Fruit fly (Drosophila melanogaster) whole organism, embryonic: ENCODE measurements around the gene Claspin.
A peak's percentile ranks its signal among the peaks of the same experiment; 100 is the strongest.

Experiments used
- C15 ChIP-seq: fragments of 200-800 bp; sonication (Bioruptor generic); IDR thresholded peaks from 3 replicates; pipeline ENCODE4 v1.3.6; 2022; ENCODE audit warnings: missing biosample characterization, missing genetic modification characterization
- CG11085 ChIP-seq: fragments of 200-800 bp; sonication (Bioruptor generic); IDR thresholded peaks from 2 replicates; pipeline ENCODE4 v1.3.6; 2022; ENCODE audit warnings: missing biosample characterization, missing genetic modification characterization
- CG11398 ChIP-seq: fragments of 200-800 bp; sonication (Bioruptor generic); optimal IDR thresholded peaks from 2 replicates; lab custom pipeline; 2016; ENCODE audit warnings: missing biosample characterization, missing genetic modification characterization
- CG12659 ChIP-seq: fragments of 200-800 bp; sonication (Bioruptor generic); optimal IDR thresholded peaks from 3 replicates; lab custom pipeline; 2017; ENCODE audit warnings: mild to moderate bottlenecking, missing biosample characterization, missing genetic modification reagents, missing genetic modification characterization
- CG12744 ChIP-seq: fragments of 200-800 bp; sonication (Bioruptor generic); optimal IDR thresholded peaks from 2 replicates; lab custom pipeline; 2016; ENCODE audit warnings: missing biosample characterization, missing genetic modification characterization
- CG12942 ChIP-seq: fragments of 200-800 bp; sonication (Bioruptor generic); optimal IDR thresholded peaks from 3 replicates; lab custom pipeline; 2016; ENCODE audit warnings: missing biosample characterization, missing genetic modification characterization
- CG13424 ChIP-seq: fragments of 200-800 bp; sonication (Bioruptor generic); optimal IDR thresholded peaks from 2 replicates; lab custom pipeline; 2019; ENCODE audit warnings: missing biosample characterization, mild to moderate bottlenecking, missing genetic modification characterization, moderate library complexity
- CG13894 ChIP-seq: fragments of 200-800 bp; sonication (Bioruptor generic); optimal IDR thresholded peaks from 3 replicates; lab custom pipeline; 2018; ENCODE audit warnings: missing biosample characterization, mild to moderate bottlenecking, missing genetic modification characterization, moderate library complexity
- CG14710 ChIP-seq: fragments of 200-800 bp; sonication (Bioruptor generic); optimal IDR thresholded peaks from 3 replicates; lab custom pipeline; 2019; ENCODE audit warnings: missing biosample characterization, mild to moderate bottlenecking, missing genetic modification characterization, moderate library complexity
- CG16813 ChIP-seq: fragments of 200-800 bp; sonication (Bioruptor generic); IDR thresholded peaks from 3 replicates; pipeline ENCODE4 v1.3.6; 2022; ENCODE audit warnings: missing biosample characterization, missing genetic modification characterization; ENCODE audit not compliant: partially characterized antibody
- CG1792 ChIP-seq: fragments of 200-800 bp; sonication (Bioruptor generic); optimal IDR thresholded peaks from 2 replicates; lab custom pipeline; 2016; ENCODE audit warnings: missing biosample characterization, missing genetic modification characterization
- CG2202 ChIP-seq: fragments of 200-800 bp; sonication (Bioruptor generic); optimal IDR thresholded peaks from 2 replicates; lab custom pipeline; 2018; ENCODE audit warnings: missing biosample characterization, mild to moderate bottlenecking, missing genetic modification characterization
- CG2712 ChIP-seq: fragments of 200-800 bp; optimal IDR thresholded peaks from 3 replicates; lab custom pipeline; 2019; ENCODE audit warnings: missing biosample characterization, mild to moderate bottlenecking, missing genetic modification characterization, moderate library complexity
- CG3838 ChIP-seq: fragments of 200-800 bp; sonication (Bioruptor generic); optimal IDR thresholded peaks from 3 replicates; lab custom pipeline; 2016; ENCODE audit warnings: missing biosample characterization, missing genetic modification characterization
- CG6272 ChIP-seq: fragments of 200-800 bp; sonication (Bioruptor generic); IDR thresholded peaks from 2 replicates; pipeline ENCODE4 v1.3.6; 2022; ENCODE audit warnings: missing biosample characterization, missing genetic modification characterization
- CG9727 ChIP-seq: fragments of 200-800 bp; sonication (Bioruptor generic); optimal IDR thresholded peaks from 3 replicates; lab custom pipeline; 2017; ENCODE audit warnings: missing biosample characterization, mild to moderate bottlenecking, missing genetic modification characterization
- CG9817 ChIP-seq: fragments of 200-800 bp; sonication (Bioruptor generic); optimal IDR thresholded peaks from 2 replicates; lab custom pipeline; 2018; ENCODE audit warnings: missing biosample characterization, mild to moderate bottlenecking, missing genetic modification characterization, moderate library complexity
- CHES-1-like ChIP-seq: fragments of 200-800 bp; sonication (Bioruptor generic); optimal IDR thresholded peaks from 2 replicates; lab custom pipeline; 2016; ENCODE audit warnings: missing biosample characterization, missing genetic modification characterization
- D19A ChIP-seq: fragments of 200-800 bp; optimal IDR thresholded peaks from 3 replicates; lab custom pipeline; 2019; ENCODE audit warnings: missing biosample characterization, mild to moderate bottlenecking, missing genetic modification characterization, moderate library complexity
- Fer1 ChIP-seq: fragments of 200-800 bp; sonication (Bioruptor generic); optimal IDR thresholded peaks from 2 replicates; lab custom pipeline; 2017; ENCODE audit warnings: missing biosample characterization, mild to moderate bottlenecking, missing genetic modification characterization
- HLH54F ChIP-seq: fragments of 200-800 bp; sonication (Bioruptor generic); optimal IDR thresholded peaks from 3 replicates; lab custom pipeline; 2016; ENCODE audit warnings: missing biosample characterization, missing genetic modification characterization
- Hr78 ChIP-seq, 2 experiments: fragments of 200-800 bp in 1 of 2; fragments of >200 bp in 1 of 2; sonication (Bioruptor generic) in 1 of 2; optimal IDR thresholded peaks; 2 replicates each; lab custom pipeline; 2017 to 2019; ENCODE audit warnings: missing biosample characterization in 2 of 2, missing genetic modification characterization in 2 of 2, mild to moderate bottlenecking in 1 of 2, moderate library complexity in 1 of 2
- Hsf ChIP-seq: fragments of 200-800 bp; sonication (Bioruptor generic); optimal IDR thresholded peaks from 3 replicates; lab custom pipeline; 2016; ENCODE audit warnings: missing biosample characterization, missing genetic modification characterization
- Lpt ChIP-seq: fragments of >200 bp; optimal IDR thresholded peaks from 2 replicates; lab custom pipeline; 2018; ENCODE audit warnings: missing biosample characterization, missing genetic modification characterization
- Med ChIP-seq: fragments of 200-800 bp; sonication (Bioruptor generic); peaks from one replicate; lab custom pipeline; 2016; ENCODE audit warnings: missing biosample characterization, missing genetic modification characterization, mild to moderate bottlenecking, inconsistent platforms, moderate library complexity
- Mes4 ChIP-seq: fragments of 200-800 bp; sonication (Bioruptor generic); optimal IDR thresholded peaks from 2 replicates; lab custom pipeline; 2016; ENCODE audit warnings: missing biosample characterization, missing genetic modification characterization
- Nf-YC ChIP-seq: fragments of 200-800 bp; optimal IDR thresholded peaks from 3 replicates; lab custom pipeline; 2019; ENCODE audit warnings: missing biosample characterization, mild to moderate bottlenecking, missing genetic modification characterization, moderate library complexity
- Opbp ChIP-seq: fragments of 200-800 bp; sonication (Bioruptor generic); IDR thresholded peaks from 3 replicates; pipeline ENCODE4 v1.3.6; 2022; ENCODE audit warnings: missing biosample characterization, missing genetic modification characterization; ENCODE audit not compliant: partially characterized antibody
- PHDP ChIP-seq: fragments of 200-800 bp; sonication (Bioruptor generic); optimal IDR thresholded peaks from 3 replicates; lab custom pipeline; 2018; ENCODE audit warnings: missing biosample characterization, mild to moderate bottlenecking, missing genetic modification characterization, moderate library complexity
- Taf1 ChIP-seq: fragments of 200-800 bp; sonication (Bioruptor generic); IDR thresholded peaks from 2 replicates; pipeline ENCODE4 v1.3.6; 2022; ENCODE audit warnings: missing biosample characterization, missing genetic modification characterization
- al ChIP-seq: fragments of 200-800 bp; sonication (Bioruptor generic); IDR thresholded peaks from 2 replicates; pipeline ENCODE4 v1.3.6; 2022; ENCODE audit warnings: missing biosample characterization, missing genetic modification characterization
- aop ChIP-seq: fragments of 200-800 bp; sonication (Bioruptor generic); IDR thresholded peaks from 2 replicates; pipeline ENCODE4 v1.3.6; 2022; ENCODE audit warnings: missing biosample characterization, missing genetic modification characterization
- dm ChIP-seq: fragments of 200-800 bp; sonication (Bioruptor generic); optimal IDR thresholded peaks from 3 replicates; lab custom pipeline; 2016; ENCODE audit warnings: missing biosample characterization, missing genetic modification characterization
- dmrt99B ChIP-seq: fragments of 200-800 bp; sonication (Bioruptor generic); optimal IDR thresholded peaks from 2 replicates; lab custom pipeline; 2018; ENCODE audit warnings: missing biosample characterization, mild to moderate bottlenecking, missing genetic modification characterization, moderate library complexity
- dpn ChIP-seq, 2 experiments: fragments of 200-800 bp; sonication (Bioruptor generic); optimal IDR thresholded peaks; 3 replicates each; lab custom pipeline; 2016; ENCODE audit warnings: missing biosample characterization in 2 of 2, missing genetic modification characterization in 2 of 2
- fd3F ChIP-seq: fragments of 200-800 bp; sonication (Bioruptor generic); optimal IDR thresholded peaks from 2 replicates; lab custom pipeline; 2018; ENCODE audit warnings: missing biosample characterization, mild to moderate bottlenecking, missing genetic modification characterization, moderate library complexity
- fd96Cb ChIP-seq: fragments of 200-800 bp; sonication (Bioruptor generic); optimal IDR thresholded peaks from 2 replicates; lab custom pipeline; 2018; ENCODE audit warnings: missing biosample characterization, mild to moderate bottlenecking, missing genetic modification characterization, moderate library complexity
- gro ChIP-seq: fragments of 200-800 bp; sonication (Bioruptor generic); optimal IDR thresholded peaks from 2 replicates; lab custom pipeline; 2016; ENCODE audit warnings: missing biosample characterization, missing genetic modification characterization
- gsb ChIP-seq: fragments of 200-800 bp; sonication (Bioruptor generic); IDR thresholded peaks from 2 replicates; pipeline ENCODE4 v1.3.6; 2022; ENCODE audit warnings: missing biosample characterization, missing genetic modification characterization
- hkb ChIP-seq, 2 experiments: fragments of 200-800 bp in 1 of 2; fragments of >200 bp in 1 of 2; sonication (Bioruptor generic) in 1 of 2; IDR thresholded peaks in 1 of 2; optimal IDR thresholded peaks in 1 of 2; 2 replicates each; pipeline versions ENCODE4 v1.3.6 to Lab custom; 2017 to 2022; ENCODE audit warnings: missing biosample characterization in 1 of 2, missing genetic modification characterization in 1 of 2
- kay ChIP-seq: fragments of 200-800 bp; sonication (Bioruptor generic); optimal IDR thresholded peaks from 2 replicates; lab custom pipeline; 2016; ENCODE audit warnings: missing biosample characterization, missing genetic modification characterization
- lbe ChIP-seq: fragments of 200-800 bp; sonication (Bioruptor generic); optimal IDR thresholded peaks from 2 replicates; lab custom pipeline; 2016; ENCODE audit warnings: missing biosample characterization, mild to moderate bottlenecking, missing genetic modification characterization
- psq ChIP-seq: fragments of 200-800 bp; sonication (Bioruptor generic); optimal IDR thresholded peaks from 2 replicates; lab custom pipeline; 2017; ENCODE audit warnings: missing biosample characterization, missing genetic modification characterization
- pzg ChIP-seq: fragments of 200-800 bp; sonication (Bioruptor generic); optimal IDR thresholded peaks from 3 replicates; lab custom pipeline; 2018; ENCODE audit warnings: missing biosample characterization, mild to moderate bottlenecking, missing genetic modification characterization, moderate library complexity
- run ChIP-seq: fragments of 200-800 bp; sonication (Bioruptor generic); optimal IDR thresholded peaks from 3 replicates; lab custom pipeline; 2018; ENCODE audit warnings: missing biosample characterization, mild to moderate bottlenecking, missing genetic modification characterization
- sim ChIP-seq: fragments of 200-800 bp; sonication (Bioruptor generic); IDR thresholded peaks from 2 replicates; pipeline ENCODE4 v1.3.6; 2022; ENCODE audit warnings: missing biosample characterization, missing genetic modification characterization
- slp2 ChIP-seq: fragments of 200-800 bp; sonication (Bioruptor generic); optimal IDR thresholded peaks from 2 replicates; lab custom pipeline; 2016; ENCODE audit warnings: missing biosample characterization, missing genetic modification characterization
- tna ChIP-seq: fragments of 200-800 bp; sonication (Bioruptor generic); IDR thresholded peaks from 2 replicates; pipeline ENCODE4 v1.3.6; 2022; ENCODE audit warnings: missing biosample characterization, missing genetic modification characterization; ENCODE audit not compliant: partially characterized antibody
- tx ChIP-seq: fragments of 200-800 bp; sonication (Bioruptor generic); optimal IDR thresholded peaks from 2 replicates; lab custom pipeline; 2016; ENCODE audit warnings: missing biosample characterization, missing genetic modification characterization
- wek ChIP-seq: fragments of 200-800 bp; sonication (Bioruptor generic); optimal IDR thresholded peaks from 3 replicates; lab custom pipeline; 2018; ENCODE audit warnings: missing biosample characterization, mild to moderate bottlenecking, missing genetic modification characterization, moderate library complexity
- yki ChIP-seq: fragments of >200 bp; optimal IDR thresholded peaks from 3 replicates; lab custom pipeline; 2018

Claspin gene

DNA sequence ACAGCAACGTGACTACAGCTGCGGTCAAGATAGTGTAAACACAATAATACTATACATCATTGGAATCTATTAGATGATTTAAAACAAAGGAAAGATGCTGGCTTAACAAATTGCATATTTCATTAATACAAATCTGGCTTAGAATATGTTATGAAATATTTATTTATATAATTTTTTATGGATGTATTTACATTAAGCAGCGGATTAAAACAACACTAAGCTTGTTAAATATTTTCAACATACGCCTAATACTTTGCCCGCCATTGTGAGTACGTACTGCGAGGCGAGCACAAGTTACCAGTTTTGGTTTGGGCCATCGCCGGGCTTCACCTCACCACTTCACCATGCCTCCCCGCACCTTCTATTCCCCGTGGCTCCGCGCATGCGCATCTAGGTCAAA lies 43.4 kb upstream of the Claspin start (continued):
- no peak for TF ChIP-seq hkb (optimal IDR thresholded peaks at IDR 0.05; lab: Kevin White, UChicago)
- TF ChIP-seq hkb (GFP tag; IDR thresholded peaks at IDR 0.05; lab: Robert Waterston, UW), result peak; percentile 84
- peak; percentile 15; the same call in 1 of the 3 replicates for TF ChIP-seq C15 (GFP tag; lab: Robert Waterston, UW)
- no peak for TF ChIP-seq psq
- no peak for TF ChIP-seq pzg (GFP tag; lab: Kevin White, UChicago)
- TF ChIP-seq dm, result no peak
- peak in 1 of 2 experiments; percentile 45 for TF ChIP-seq Hr78 (GFP tag; optimal IDR thresholded peaks at IDR 0.05; lab: Kevin White, UChicago)
- no peak for TF ChIP-seq CG12744 (GFP tag; lab: Kevin White, UChicago)
- peak; percentile 75 for TF ChIP-seq lbe
- TF ChIP-seq kay, result no peak
- TF ChIP-seq CHES-1-like, result no peak
- peak; percentile 85 for TF ChIP-seq dmrt99B
- peak; percentile 16 for TF ChIP-seq CG12942
- TF ChIP-seq CG11085, result no peak
- TF ChIP-seq dpn (GFP tag; optimal IDR thresholded peaks at IDR 0.05; lab: Kevin White, UChicago), result peak in 1 of 2 experiments; percentile 40
- peak; percentile 87 for TF ChIP-seq CG2712 (tag; lab: Kevin White, UChicago)
- 0 out of 2 replicates have a peak, but pooled peaks have one; percentile 32 for TF ChIP-seq al
- TF ChIP-seq CG12659 (GFP tag; lab: Kevin White, UChicago), result peak; percentile 65
- no peak for TF ChIP-seq CG3838 (GFP tag; lab: Kevin White, UChicago)
- 0 out of 2 replicates have a peak, but pooled peaks have one; percentile 35 for TF ChIP-seq sim (GFP tag; lab: Robert Waterston, UW)
- no peak for TF ChIP-seq CG11398 (GFP tag; lab: Kevin White, UChicago)
- TF ChIP-seq tna (GFP tag; lab: Robert Waterston, UW), result no peak
- no peak for TF ChIP-seq gro (GFP tag; lab: Kevin White, UChicago)
- TF ChIP-seq slp2 (GFP tag; lab: Kevin White, UChicago), result no peak
- peak; percentile 41; the same call in 1 of the 2 replicates for TF ChIP-seq gsb (GFP tag; lab: Robert Waterston, UW)
- no peak for TF ChIP-seq Lpt (GFP tag; lab: Kevin White, UChicago)
- peak; percentile 72 for TF ChIP-seq run (tag; lab: Kevin White, UChicago)
- no peak for TF ChIP-seq Mes4 (GFP tag; lab: Kevin White, UChicago)
- peak; percentile 68 for TF ChIP-seq Nf-YC (tag; lab: Kevin White, UChicago)
- TF ChIP-seq CG1792 (GFP tag; lab: Kevin White, UChicago), result no peak
- TF ChIP-seq HLH54F, result no peak
- no peak for TF ChIP-seq Hsf (GFP tag; lab: Kevin White, UChicago)
- TF ChIP-seq Med (GFP tag; lab: Kevin White, UChicago), result peak; percentile 37
- no peak for TF ChIP-seq wek
- no peak for TF ChIP-seq aop (GFP tag; lab: Robert Waterston, UW)
- TF ChIP-seq fd3F (GFP tag; lab: Kevin White, UChicago), result peak; percentile 52
- no peak for TF ChIP-seq yki
- TF ChIP-seq CG16813 (GFP tag; lab: Robert Waterston, UW), result no peak
- peak; percentile 72 for TF ChIP-seq fd96Cb (tag; lab: Kevin White, UChicago)
- TF ChIP-seq CG14710, result peak; percentile 73
- no peak for TF ChIP-seq CG6272
- TF ChIP-seq Fer1 (GFP tag; lab: Kevin White, UChicago), result peak; percentile 79
- TF ChIP-seq CG9727 (GFP tag; lab: Kevin White, UChicago), result peak; percentile 57
- TF ChIP-seq Opbp, result no peak
- peak; percentile 82 for TF ChIP-seq CG13424
- TF ChIP-seq CG9817 (tag; lab: Kevin White, UChicago), result peak; percentile 45
- no peak for TF ChIP-seq tx
- TF ChIP-seq CG2202, result peak; percentile 52
- peak; percentile 83 for TF ChIP-seq PHDP (tag; lab: Kevin White, UChicago)
- peak; percentile 18; the same call in 1 of the 2 replicates for TF ChIP-seq Taf1 (GFP tag; lab: Robert Waterston, UW)
- TF ChIP-seq D19A (tag; lab: Kevin White, UChicago), result peak; percentile 77
- TF ChIP-seq CG13894 (tag; lab: Kevin White, UChicago), result no peak
